Worm (Caenorhabditis elegans) whole organism, late embryonic: ENCODE data around the gene Y55H10A.2.

Experiments used
- F13H6.1 ChIP-seq: sonication (generic microtip); optimal IDR thresholded peaks from 2 replicates; lab custom pipeline; 2016; ENCODE audit warnings: missing genetic modification characterization, missing compliant biosample characterization
- K02D7.2 ChIP-seq: sonication (generic microtip); optimal IDR thresholded peaks from 2 replicates; lab custom pipeline; 2017; ENCODE audit warnings: mild to moderate bottlenecking, missing genetic modification characterization, missing compliant biosample characterization
- T23F11.4 ChIP-seq: fragments of 200-800 bp; sonication (Bioruptor generic); optimal IDR thresholded peaks from 2 replicates; lab custom pipeline; 2018; ENCODE audit warnings: mild to moderate bottlenecking, missing genetic modification characterization, missing compliant biosample characterization
- ahr-1 ChIP-seq: sonication (generic microtip); optimal IDR thresholded peaks from 2 replicates; lab custom pipeline; 2016; ENCODE audit warnings: missing genetic modification characterization, missing compliant biosample characterization
- ama-1 ChIP-seq: fragments of 150-350 bp; optimal IDR thresholded peaks from 2 replicates; lab custom pipeline; 2014
- ceh-18 ChIP-seq: sonication (generic microtip); optimal IDR thresholded peaks from 2 replicates; lab custom pipeline; 2016; ENCODE audit warnings: missing genetic modification characterization, missing compliant biosample characterization
- ceh-22 ChIP-seq: sonication (generic microtip); optimal IDR thresholded peaks from 2 replicates; lab custom pipeline; 2017; ENCODE audit warnings: missing biosample characterization, missing genetic modification characterization
- ceh-24 ChIP-seq: sonication (generic microtip); optimal IDR thresholded peaks from 2 replicates; lab custom pipeline; 2016; ENCODE audit warnings: mild to moderate bottlenecking, missing genetic modification characterization, missing compliant biosample characterization
- ceh-34 ChIP-seq: sonication (generic microtip); optimal IDR thresholded peaks from 2 replicates; lab custom pipeline; 2016; ENCODE audit warnings: mild to moderate bottlenecking, missing genetic modification characterization, missing compliant biosample characterization
- ceh-6 ChIP-seq: fragments of 200-800 bp; sonication (Bioruptor generic); optimal IDR thresholded peaks from 2 replicates; lab custom pipeline; 2018; ENCODE audit warnings: mild to moderate bottlenecking, missing genetic modification characterization, missing compliant biosample characterization
- dmd-4 ChIP-seq: sonication (generic microtip); optimal IDR thresholded peaks from 2 replicates; lab custom pipeline; 2016; ENCODE audit warnings: borderline replicate concordance, missing genetic modification characterization, missing compliant biosample characterization
- elt-2 ChIP-seq: sonication (generic microtip); optimal IDR thresholded peaks from 2 replicates; lab custom pipeline; 2016; ENCODE audit warnings: missing genetic modification reagents, missing genetic modification characterization, missing compliant biosample characterization
- fkh-6 ChIP-seq: sonication (generic microtip); optimal IDR thresholded peaks from 2 replicates; lab custom pipeline; 2016; ENCODE audit warnings: missing genetic modification characterization, missing compliant biosample characterization
- gmeb-2 ChIP-seq: sonication (generic microtip); optimal IDR thresholded peaks from 2 replicates; lab custom pipeline; 2016; ENCODE audit warnings: missing genetic modification characterization, inconsistent platforms, missing compliant biosample characterization
- mec-3 ChIP-seq: sonication (generic microtip); optimal IDR thresholded peaks from 2 replicates; lab custom pipeline; 2016; ENCODE audit warnings: borderline replicate concordance, missing genetic modification characterization, missing compliant biosample characterization
- odd-2 ChIP-seq: sonication (generic microtip); optimal IDR thresholded peaks from 2 replicates; lab custom pipeline; 2017; ENCODE audit warnings: antibody characterized with exemption, mild to moderate bottlenecking, missing genetic modification characterization, missing compliant biosample characterization
- pha-2 ChIP-seq: sonication (generic microtip); optimal IDR thresholded peaks from 2 replicates; lab custom pipeline; 2017; ENCODE audit warnings: mild to moderate bottlenecking, missing genetic modification characterization, missing compliant biosample characterization
- pros-1 ChIP-seq: fragments of 150-350 bp; optimal IDR thresholded peaks from 2 replicates; lab custom pipeline; 2014; ENCODE audit warnings: missing biosample characterization, missing genetic modification reagents, missing genetic modification characterization
- rnt-1 ChIP-seq: sonication (generic microtip); optimal IDR thresholded peaks from 2 replicates; lab custom pipeline; 2016; ENCODE audit warnings: missing genetic modification characterization, missing compliant biosample characterization
- sdc-2 ChIP-seq: sonication (generic microtip); optimal IDR thresholded peaks from 2 replicates; lab custom pipeline; 2016; ENCODE audit warnings: missing genotype, missing genetic modification characterization, missing compliant biosample characterization
- sox-2 ChIP-seq: fragments of 200-800 bp; sonication (Bioruptor generic); IDR thresholded peaks from 2 replicates; pipeline ENCODE4 v1.3.6; 2022; ENCODE audit warnings: missing genetic modification reagents, missing genetic modification characterization, missing compliant biosample characterization
- sox-4 ChIP-seq: sonication (generic microtip); optimal IDR thresholded peaks from 2 replicates; lab custom pipeline; 2017; ENCODE audit warnings: mild to moderate bottlenecking, missing genetic modification characterization, inconsistent platforms, missing compliant biosample characterization

Y55H10A.2 gene

DNA sequence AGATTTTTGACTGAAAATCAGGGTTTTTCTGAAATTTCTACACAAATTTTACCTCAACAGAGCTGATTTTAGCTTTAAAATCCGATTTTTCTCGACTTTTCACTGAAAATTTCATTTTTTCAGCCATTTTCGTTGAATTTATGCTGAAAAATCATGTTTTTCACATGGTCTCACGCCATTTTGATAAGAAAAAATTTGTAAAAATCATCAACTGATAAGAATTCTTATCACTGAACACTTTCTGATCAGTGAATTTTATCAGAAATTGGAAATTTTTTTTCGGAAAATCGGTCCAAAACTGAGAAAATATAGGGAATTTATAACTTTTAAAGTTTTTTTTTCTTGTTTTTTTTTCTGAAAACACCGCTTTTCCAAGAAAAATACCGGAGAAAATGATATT is 37.6 kb downstream of the Y55H10A.2 start:
- TF ChIP-seq elt-2 (tag; lab: Kevin White, UChicago) (peak; percentile 72), ceh-24 (tag; lab: Kevin White, UChicago) (no peak), mec-3 (tag; lab: Kevin White, UChicago) (no peak)

DNA sequence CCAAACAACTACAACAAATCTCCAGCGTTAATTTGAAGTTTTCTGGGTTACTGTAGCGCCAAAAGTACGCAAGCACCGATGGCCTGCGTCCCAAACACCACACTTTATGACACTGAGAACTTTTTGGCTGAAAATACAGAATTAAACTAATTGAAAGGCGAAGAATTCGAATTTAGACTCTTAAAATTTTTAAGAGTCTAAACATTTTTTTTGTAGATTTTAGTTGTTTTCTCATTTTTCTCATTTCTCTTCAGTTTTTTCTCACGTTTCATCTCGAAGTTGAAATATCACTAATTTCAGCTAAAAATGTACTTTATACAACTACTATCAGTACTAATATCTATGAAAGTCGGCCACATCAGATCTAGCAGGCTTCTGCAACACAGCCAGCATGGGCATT is 52.1 kb downstream of the Y55H10A.2 start, which contains the start of gene lgc-9:
Gene lgc-9, plus strand, starts transcription at position 301 of the 400 bp plus-strand sequence.
- TF ChIP-seq ceh-34 (tag; lab: Kevin White, UChicago) (no peak), sdc-2 (tag; lab: Kevin White, UChicago) (no peak), F13H6.1 (no peak), ceh-6 (GFP tag; lab: Kevin White, UChicago) (no peak), fkh-6 (tag; lab: Kevin White, UChicago) (no peak), pha-2 (tag; lab: Kevin White, UChicago) (no peak), sox-2 (no peak), pros-1 (tag; lab: Kevin White, UChicago) (no peak), ceh-18 (no peak), sox-4 (tag; lab: Kevin White, UChicago) (no peak), rnt-1 (no peak), ahr-1 (tag; lab: Kevin White, UChicago) (no peak), dmd-4 (tag; lab: Kevin White, UChicago) (no peak), mec-3 (tag; lab: Kevin White, UChicago) (no peak), ama-1 (no peak), ceh-22 (tag; lab: Kevin White, UChicago) (no peak), odd-2 (no peak), gmeb-2 (tag; lab: Kevin White, UChicago) (no peak), K02D7.2 (tag; lab: Kevin White, UChicago) (no peak), T23F11.4 (GFP tag; lab: Kevin White, UChicago) (no peak)
